Worm (Caenorhabditis elegans) whole organism, L2 larva: ENCODE data around the gene str-115.

Experiments
- C34F6.9 ChIP-seq: fragments of 150-350 bp; optimal IDR thresholded peaks from 2 replicates; lab custom pipeline; 2014; ENCODE audit warnings: missing biosample characterization, missing genetic modification characterization
- aly-2 ChIP-seq: fragments of 150-350 bp; optimal IDR thresholded peaks from 2 replicates; lab custom pipeline; 2014; ENCODE audit warnings: missing biosample characterization, missing genetic modification characterization
- ama-1 ChIP-seq: fragments of 150-350 bp; optimal IDR thresholded peaks from 2 replicates; lab custom pipeline; 2018; ENCODE audit warnings: inconsistent platforms
- blmp-1 ChIP-seq: sonication (generic microtip); optimal IDR thresholded peaks from 2 replicates; lab custom pipeline; 2017; ENCODE audit warnings: missing genetic modification characterization, mild to moderate bottlenecking, missing compliant biosample characterization, antibody characterized with exemption, moderate library complexity; ENCODE audit not compliant: insufficient read depth
- ceh-16 ChIP-seq: fragments of 150-350 bp; optimal IDR thresholded peaks from 2 replicates; lab custom pipeline; 2014; ENCODE audit warnings: missing biosample characterization, missing genetic modification characterization
- ceh-82 ChIP-seq: fragments of 150-350 bp; optimal IDR thresholded peaks from 2 replicates; lab custom pipeline; 2014; ENCODE audit warnings: missing biosample characterization, missing genetic modification characterization
- crh-2 ChIP-seq: sonication (generic microtip); optimal IDR thresholded peaks from 2 replicates; lab custom pipeline; 2017; ENCODE audit warnings: missing biosample characterization, missing genetic modification characterization
- dmd-4 ChIP-seq: sonication (generic microtip); optimal IDR thresholded peaks from 2 replicates; lab custom pipeline; 2017; ENCODE audit warnings: missing biosample characterization, missing genetic modification characterization
- elt-1 ChIP-seq: fragments of 150-350 bp; optimal IDR thresholded peaks from 2 replicates; lab custom pipeline; 2014; ENCODE audit warnings: missing biosample characterization, missing genetic modification characterization
- gmeb-1 ChIP-seq: fragments of 150-350 bp; optimal IDR thresholded peaks from 2 replicates; lab custom pipeline; 2014; ENCODE audit warnings: missing biosample characterization, missing genetic modification characterization
- lin-11 ChIP-seq: fragments of 150-350 bp; sonication (generic microtip); optimal IDR thresholded peaks from 2 replicates; lab custom pipeline; 2014; ENCODE audit warnings: missing biosample characterization, missing genetic modification characterization, inconsistent platforms, mixed read lengths
- lin-13 ChIP-seq: fragments of 150-350 bp; optimal IDR thresholded peaks from 2 replicates; lab custom pipeline; 2014; ENCODE audit warnings: missing biosample characterization, missing genetic modification reagents, missing genetic modification characterization
- lsy-2 ChIP-seq, 2 experiments: fragments of 150-350 bp in 1 of 2; sonication (generic microtip) in 1 of 2; optimal IDR thresholded peaks; 2 replicates each; lab custom pipeline; 2014 to 2017; ENCODE audit warnings: missing biosample characterization in 2 of 2, missing genetic modification characterization in 2 of 2
- mdl-1 ChIP-seq, 2 experiments: fragments of 150-350 bp in 1 of 2; sonication (generic microtip) in 1 of 2; optimal IDR thresholded peaks; 2 replicates each; lab custom pipeline; 2017; ENCODE audit warnings: missing biosample characterization in 2 of 2, missing genetic modification characterization in 2 of 2
- nhr-10 ChIP-seq: sonication (generic microtip); optimal IDR thresholded peaks from 2 replicates; lab custom pipeline; 2017; ENCODE audit warnings: missing biosample characterization, missing genetic modification characterization
- nhr-129 ChIP-seq: fragments of 150-350 bp; optimal IDR thresholded peaks from 2 replicates; lab custom pipeline; 2014; ENCODE audit warnings: missing biosample characterization, missing genetic modification characterization
- nhr-23 ChIP-seq: fragments of 150-350 bp; optimal IDR thresholded peaks from 2 replicates; lab custom pipeline; 2014; ENCODE audit warnings: missing biosample characterization, missing genetic modification reagents, missing genetic modification characterization
- nhr-25 ChIP-seq: fragments of 150-350 bp; sonication (generic microtip); optimal IDR thresholded peaks from 3 replicates; lab custom pipeline; 2014; ENCODE audit warnings: missing biosample characterization, missing genetic modification characterization
- nhr-6 ChIP-seq: fragments of 150-350 bp; optimal IDR thresholded peaks from 2 replicates; lab custom pipeline; 2014; ENCODE audit warnings: missing biosample characterization, missing genetic modification characterization
- nhr-77 ChIP-seq: fragments of 150-350 bp; optimal IDR thresholded peaks from 2 replicates; lab custom pipeline; 2014; ENCODE audit warnings: missing biosample characterization, missing genetic modification characterization
- sem-4 ChIP-seq: fragments of 150-350 bp; optimal IDR thresholded peaks from 2 replicates; lab custom pipeline; 2014; ENCODE audit warnings: missing biosample characterization, missing genetic modification reagents, missing genetic modification characterization
- skn-1 ChIP-seq: sonication (generic microtip); optimal IDR thresholded peaks from 2 replicates; lab custom pipeline; 2017; ENCODE audit warnings: missing biosample characterization, missing genetic modification characterization
- sma-3 ChIP-seq: sonication (generic microtip); optimal IDR thresholded peaks from 2 replicates; lab custom pipeline; 2016; ENCODE audit warnings: missing genetic modification reagents, missing genetic modification characterization, missing compliant biosample characterization
- sma-9 ChIP-seq, 2 experiments: fragments of 150-350 bp in 1 of 2; sonication (generic microtip) in 1 of 2; optimal IDR thresholded peaks; 2 replicates each; lab custom pipeline; 2014 to 2016; ENCODE audit warnings: missing genetic modification characterization in 2 of 2, mild to moderate bottlenecking in 1 of 2, missing biosample characterization in 1 of 2, missing compliant biosample characterization in 1 of 2, missing genetic modification reagents in 1 of 2, moderate library complexity in 1 of 2
- snpc-4 ChIP-seq: fragments of 150-350 bp; optimal IDR thresholded peaks from 2 replicates; lab custom pipeline; 2014; ENCODE audit warnings: missing biosample characterization, missing genetic modification characterization
- unc-39 ChIP-seq: fragments of 150-350 bp; optimal IDR thresholded peaks from 2 replicates; lab custom pipeline; 2014; ENCODE audit warnings: missing biosample characterization, missing genetic modification characterization
- unc-55 ChIP-seq: fragments of 150-350 bp; sonication (generic microtip); optimal IDR thresholded peaks from 3 replicates; lab custom pipeline; 2014; ENCODE audit warnings: missing biosample characterization, missing genetic modification reagents, missing genetic modification characterization
- unc-62 ChIP-seq: fragments of 150-350 bp; optimal IDR thresholded peaks from 2 replicates; lab custom pipeline; 2014; ENCODE audit warnings: missing biosample characterization, missing genetic modification reagents, missing genetic modification characterization
- zag-1 ChIP-seq: fragments of 150-350 bp; optimal IDR thresholded peaks from 2 replicates; lab custom pipeline; 2014; ENCODE audit warnings: missing biosample characterization, missing genetic modification characterization
- ztf-11 ChIP-seq: sonication (generic microtip); optimal IDR thresholded peaks from 2 replicates; lab custom pipeline; 2017; ENCODE audit warnings: missing biosample characterization, missing genetic modification characterization
- ztf-4 ChIP-seq: fragments of 150-350 bp; optimal IDR thresholded peaks from 2 replicates; lab custom pipeline; 2014; ENCODE audit warnings: missing biosample characterization, missing genetic modification characterization

Gene str-115

DNA sequence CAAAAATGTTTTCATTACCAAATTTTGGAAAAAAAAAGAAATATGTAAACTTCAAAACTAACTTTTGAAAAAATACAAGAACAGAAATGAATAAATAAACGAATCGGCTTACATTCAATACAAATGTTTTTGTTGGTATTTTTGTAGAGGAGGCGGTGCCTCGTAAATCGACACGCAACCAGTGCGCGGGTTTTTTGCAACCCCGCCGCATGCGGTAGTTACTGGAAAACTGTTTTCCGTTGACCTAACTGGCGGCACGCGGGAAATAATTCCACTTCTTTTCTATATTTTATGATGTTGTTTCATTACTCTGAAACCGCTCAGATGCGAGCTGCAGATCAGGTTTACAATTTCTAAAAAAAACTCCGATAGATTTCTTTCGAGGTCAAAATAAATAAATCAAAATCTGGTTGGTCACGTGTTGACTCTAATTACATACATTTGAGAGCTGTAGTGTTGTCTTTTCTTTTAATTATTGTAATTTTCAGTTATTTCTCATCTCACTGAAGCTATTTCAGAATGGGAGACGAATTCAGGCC is 29.6 kb upstream of the str-115 start, which contains the start of the genes dvc-1 and ima-1 (continued):
- TF ChIP-seq nhr-77 (tag; lab: Kevin White, UChicago) (no peak), elt-1 (tag; lab: Kevin White, UChicago) (no peak), nhr-25 (tag; lab: Kevin White, UChicago) (peak; percentile 64)

DNA sequence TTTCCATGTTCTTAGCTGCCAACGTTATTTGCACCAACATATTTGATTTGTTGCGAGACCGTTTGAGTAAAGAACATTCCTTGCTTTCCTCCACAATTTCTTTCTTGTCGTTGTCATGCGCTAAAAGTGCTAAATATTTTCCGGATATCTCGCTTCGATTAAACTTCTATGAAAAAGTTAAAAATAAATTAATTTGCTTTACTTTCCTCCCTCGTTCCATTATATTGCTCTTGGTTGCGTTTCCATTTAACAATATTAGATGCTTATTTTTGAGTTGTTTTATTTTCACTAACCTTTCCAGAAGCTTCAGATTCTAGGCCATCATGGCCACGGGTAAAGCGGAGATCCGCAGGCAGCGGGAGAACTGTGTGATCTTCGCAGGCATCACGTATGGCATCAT is 27.3 kb upstream of the str-115 start, which contains the start of gene pgap-1:
Gene pgap-1 (plus strand): TSS at position 301 of the 400 bp plus-strand sequence.
- TF ChIP-seq unc-55 = no peak
- no peak for TF ChIP-seq lin-11 (tag; lab: Kevin White, UChicago)
- TF ChIP-seq lin-13 (GFP tag; lab: Kevin White, UChicago) = no peak
- TF ChIP-seq snpc-4 (tag; lab: Kevin White, UChicago) = no peak
- no peak for TF ChIP-seq unc-39 (tag; lab: Kevin White, UChicago)
- no peak for TF ChIP-seq sem-4
- TF ChIP-seq nhr-23 (tag; lab: Kevin White, UChicago) = no peak
- TF ChIP-seq ztf-11 (tag; lab: Kevin White, UChicago) = no peak

DNA sequence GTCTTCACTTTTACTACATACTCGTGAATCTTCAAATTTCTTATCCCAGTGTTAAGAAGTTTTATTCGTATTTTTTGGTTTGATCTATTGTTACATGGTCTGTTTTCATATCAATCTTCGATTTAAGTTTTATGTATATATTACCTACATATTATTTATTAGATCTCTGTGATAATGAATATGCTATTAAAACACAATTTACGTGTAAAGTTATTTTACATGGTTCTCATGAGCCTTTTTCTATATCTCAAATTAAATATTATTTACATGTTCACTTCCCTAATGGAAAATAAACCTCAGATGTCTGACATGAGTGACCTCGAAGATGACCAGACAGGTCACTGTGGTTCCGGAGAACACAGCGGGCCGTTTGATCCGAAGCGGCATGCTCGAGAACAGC is 24.4 kb upstream of the str-115 start, which contains the start of gene mxl-1:
Gene mxl-1 (plus strand): TSS at position 301 of the 400 bp plus-strand sequence.
- TF ChIP-seq gmeb-1 (tag; lab: Kevin White, UChicago) (no peak), nhr-129 (no peak)

DNA sequence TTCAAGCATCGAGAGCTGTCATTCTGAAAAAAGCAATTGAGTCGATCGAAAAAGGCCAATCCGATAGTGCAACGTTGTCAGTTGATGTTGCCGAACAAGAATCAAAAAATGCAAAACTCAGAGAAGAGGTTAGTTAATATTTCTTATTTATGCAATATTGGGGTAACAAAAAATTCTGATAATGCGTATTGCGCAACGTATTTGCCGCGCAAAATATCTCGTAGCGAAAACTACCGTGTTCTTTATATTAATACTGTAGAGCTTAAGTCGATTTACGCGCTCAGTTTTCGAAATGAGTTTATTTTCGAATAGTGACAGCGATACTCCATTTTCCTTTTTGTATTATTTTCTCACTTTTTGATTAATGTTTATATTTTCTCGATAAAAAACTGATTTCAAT is 23.9 kb upstream of the str-115 start:
- TF ChIP-seq ceh-82 (tag; lab: Kevin White, UChicago) (no peak), blmp-1 (no peak), gmeb-1 (tag; lab: Kevin White, UChicago) (no peak), ztf-11 (tag; lab: Kevin White, UChicago) (no peak), elt-1 (tag; lab: Kevin White, UChicago) (no peak), nhr-6 (no peak)

DNA sequence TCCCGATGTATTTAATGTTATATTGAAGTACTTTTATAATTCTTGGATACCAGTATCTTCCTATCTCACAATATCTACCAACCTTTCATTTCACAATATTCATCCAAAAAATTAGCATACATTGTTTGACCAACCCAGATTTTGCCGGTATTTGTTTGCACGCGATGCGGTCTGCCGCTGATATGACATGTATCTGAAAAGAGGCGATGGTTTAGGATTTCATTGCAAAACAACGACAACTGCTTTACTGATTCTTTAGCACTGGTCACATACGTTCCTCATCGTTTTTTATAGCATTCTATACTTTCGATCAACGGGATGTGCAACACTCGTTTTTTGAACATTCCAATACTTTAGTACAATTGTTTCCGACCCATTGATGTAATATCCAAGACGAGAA is 21.0 kb upstream of the str-115 start, which contains the start of gene mam-4:
Gene mam-4 (plus strand): TSS at position 301 of the 400 bp plus-strand sequence.
- TF ChIP-seq gmeb-1 (tag; lab: Kevin White, UChicago) (no peak), dmd-4 (no peak), lsy-2 (tag; optimal IDR thresholded peaks at IDR 0.05; lab: Kevin White, UChicago) (no peak), sma-3 (GFP tag; lab: Kevin White, UChicago) (no peak), unc-62 (GFP tag; lab: Kevin White, UChicago) (no peak), blmp-1 (no peak), lin-11 (tag; lab: Kevin White, UChicago) (no peak), zag-1 (tag; lab: Kevin White, UChicago) (no peak), ztf-4 (tag; lab: Kevin White, UChicago) (no peak)
- TF ChIP-seq, all 48 proteins: peak for 0

DNA sequence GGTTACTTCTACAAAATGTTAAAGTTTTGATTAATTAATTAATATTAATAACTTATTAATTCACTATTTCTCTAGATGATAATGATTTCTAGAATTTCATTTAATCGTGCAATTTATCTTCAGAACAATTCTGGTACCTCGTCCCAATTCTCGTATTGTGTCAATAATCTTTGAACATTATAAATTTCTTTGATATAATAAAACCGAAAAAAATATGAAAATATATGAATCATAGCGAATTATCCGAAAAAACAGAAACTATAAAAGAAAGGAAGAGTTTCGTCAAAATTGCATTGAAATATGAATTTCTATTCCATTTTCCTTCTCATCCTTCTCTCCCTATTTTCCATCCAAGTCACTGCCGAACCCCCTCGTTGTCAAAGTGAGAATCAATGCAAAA is 18.2 kb upstream of the str-115 start, which contains the start of gene T19B10.12:
Gene T19B10.12 (plus strand): TSS at position 301 of the 400 bp plus-strand sequence.
- TF ChIP-seq C34F6.9 (tag; lab: Kevin White, UChicago) (no peak), gmeb-1 (tag; lab: Kevin White, UChicago) (no peak), lin-11 (tag; lab: Kevin White, UChicago) (no peak), nhr-77 (tag; lab: Kevin White, UChicago) (no peak), ama-1 (no peak), nhr-10 (no peak), nhr-129 (no peak), snpc-4 (tag; lab: Kevin White, UChicago) (no peak), lin-13 (GFP tag; lab: Kevin White, UChicago) (no peak), skn-1 (tag; lab: Kevin White, UChicago) (no peak)

DNA sequence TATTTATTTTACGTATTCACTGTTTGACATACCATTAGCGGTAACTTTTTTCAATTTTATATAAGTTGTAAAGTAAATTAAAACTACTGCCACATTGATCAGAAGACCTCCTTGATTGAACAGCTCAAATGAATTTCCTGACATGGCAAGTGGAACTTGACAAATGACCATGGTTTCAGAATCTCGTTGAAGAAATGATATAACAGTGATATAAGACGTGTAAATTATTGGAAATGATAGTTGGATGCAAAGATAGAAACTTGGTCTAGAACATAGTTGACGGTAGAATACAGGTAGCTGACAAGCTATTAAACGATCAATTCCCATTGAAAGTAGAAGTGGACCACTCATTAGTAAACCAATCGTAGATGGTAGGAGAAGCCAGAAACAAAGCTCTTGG is 17.1 kb upstream of the str-115 start:
- no peak for TF ChIP-seq dmd-4
- no peak for TF ChIP-seq ztf-4 (tag; lab: Kevin White, UChicago)
- no peak for TF ChIP-seq aly-2 (tag; lab: Kevin White, UChicago)
- TF ChIP-seq elt-1 (tag; lab: Kevin White, UChicago) = no peak
- TF ChIP-seq nhr-25 (tag; lab: Kevin White, UChicago) = no peak
- no peak for TF ChIP-seq crh-2 (tag; lab: Kevin White, UChicago)
- no peak for TF ChIP-seq unc-39 (tag; lab: Kevin White, UChicago)
- TF ChIP-seq unc-55 = no peak
- no peak for TF ChIP-seq lsy-2 (tag; optimal IDR thresholded peaks at IDR 0.05; lab: Kevin White, UChicago)
- no peak for TF ChIP-seq mdl-1 (tag; optimal IDR thresholded peaks at IDR 0.05; lab: Kevin White, UChicago)
- TF ChIP-seq nhr-129 = no peak
- TF ChIP-seq snpc-4 (tag; lab: Kevin White, UChicago) = no peak
- no peak for TF ChIP-seq sma-9 (GFP tag; optimal IDR thresholded peaks at IDR 0.05; lab: Kevin White, UChicago)
- no peak for TF ChIP-seq sma-9 (tag; optimal IDR thresholded peaks at IDR 0.05; lab: Kevin White, UChicago)
- no peak for TF ChIP-seq ztf-11 (tag; lab: Kevin White, UChicago)
- no peak for TF ChIP-seq nhr-23 (tag; lab: Kevin White, UChicago)
- TF ChIP-seq nhr-10 = no peak
- TF ChIP-seq ceh-16 (tag; lab: Kevin White, UChicago) = no peak
- TF ChIP-seq sma-3 (GFP tag; lab: Kevin White, UChicago) = no peak
- no peak for TF ChIP-seq lin-13 (GFP tag; lab: Kevin White, UChicago)
- TF ChIP-seq skn-1 (tag; lab: Kevin White, UChicago) = no peak
